Fruit fly (Drosophila melanogaster) whole organism, prepupa: ENCODE measurements around the gene CG9316.

ENCODE experiments used
- Blimp-1 ChIP-seq: fragments of 200-800 bp; sonication (Bioruptor generic); optimal IDR thresholded peaks from 3 replicates; lab custom pipeline; 2017; ENCODE audit warnings: missing biosample characterization, missing genetic modification characterization, mild to moderate bottlenecking, moderate library complexity, missing genetic modification reagents
- CG10631 ChIP-seq: fragments of 200-800 bp; sonication (Bioruptor generic); optimal IDR thresholded peaks from 2 replicates; lab custom pipeline; 2016; ENCODE audit warnings: missing biosample characterization, missing genetic modification characterization
- CG11294 ChIP-seq: fragments of 200-800 bp; sonication (Bioruptor generic); IDR thresholded peaks from 2 replicates; pipeline ENCODE4 v1.3.6; 2022; ENCODE audit warnings: missing biosample characterization, missing genetic modification characterization
- CG11762 ChIP-seq: fragments of 200-800 bp; sonication (Bioruptor generic); optimal IDR thresholded peaks from 3 replicates; lab custom pipeline; 2016; ENCODE audit warnings: missing biosample characterization, missing genetic modification characterization; ENCODE audit not compliant: insufficient read depth
- CG11902 ChIP-seq: fragments of 200-800 bp; sonication (Bioruptor generic); optimal IDR thresholded peaks from 3 replicates; lab custom pipeline; 2016; ENCODE audit warnings: missing biosample characterization, missing genetic modification characterization
- CG15336 ChIP-seq: fragments of 200-800 bp; sonication (Bioruptor generic); IDR thresholded peaks from 2 replicates; pipeline ENCODE4 v1.3.6; 2022; ENCODE audit warnings: missing biosample characterization, missing genetic modification characterization
- CG16779 ChIP-seq: fragments of 200-800 bp; sonication (Bioruptor generic); optimal IDR thresholded peaks from 3 replicates; lab custom pipeline; 2017; ENCODE audit warnings: missing biosample characterization, mild to moderate bottlenecking, missing genetic modification characterization
- CG3032 ChIP-seq: fragments of 200-800 bp; optimal IDR thresholded peaks from 2 replicates; lab custom pipeline; 2019; ENCODE audit warnings: missing biosample characterization, mild to moderate bottlenecking, missing genetic modification characterization, moderate library complexity
- CG32006 ChIP-seq: fragments of 200-800 bp; sonication (Bioruptor generic); optimal IDR thresholded peaks from 3 replicates; lab custom pipeline; 2017; ENCODE audit warnings: missing biosample characterization, mild to moderate bottlenecking, missing genetic modification characterization
- CG34406 ChIP-seq: fragments of 200-800 bp; sonication (Bioruptor generic); optimal IDR thresholded peaks from 3 replicates; lab custom pipeline; 2016; ENCODE audit warnings: missing biosample characterization, missing genetic modification characterization
- CG3919 ChIP-seq: fragments of 200-800 bp; sonication (Bioruptor generic); optimal IDR thresholded peaks from 3 replicates; lab custom pipeline; 2016; ENCODE audit warnings: missing biosample characterization, missing genetic modification characterization
- CG6163 ChIP-seq: fragments of 200-800 bp; sonication (Bioruptor generic); IDR thresholded peaks from 3 replicates; pipeline ENCODE4 v1.3.6; 2022; ENCODE audit warnings: missing biosample characterization, missing genetic modification characterization
- CG6276 ChIP-seq: fragments of 200-800 bp; sonication (Bioruptor generic); optimal IDR thresholded peaks from 2 replicates; lab custom pipeline; 2017; ENCODE audit warnings: missing biosample characterization, mild to moderate bottlenecking, missing genetic modification characterization
- CG6792 ChIP-seq: fragments of 200-800 bp; sonication (Bioruptor generic); optimal IDR thresholded peaks from 3 replicates; lab custom pipeline; 2016; ENCODE audit warnings: missing biosample characterization, missing genetic modification characterization
- CG6808 ChIP-seq: fragments of 200-800 bp; sonication (Bioruptor generic); optimal IDR thresholded peaks from 3 replicates; lab custom pipeline; 2017; ENCODE audit warnings: missing biosample characterization, missing genetic modification characterization, mild to moderate bottlenecking, moderate library complexity, missing genetic modification reagents
- CG6854 ChIP-seq: fragments of 200-800 bp; sonication (Bioruptor generic); optimal IDR thresholded peaks from 2 replicates; lab custom pipeline; 2017; ENCODE audit warnings: missing biosample characterization, mild to moderate bottlenecking, missing genetic modification characterization
- CG8119 ChIP-seq: fragments of 200-800 bp; sonication (Bioruptor generic); IDR thresholded peaks from 3 replicates; pipeline ENCODE4 v1.3.6; 2022; ENCODE audit warnings: missing biosample characterization, missing genetic modification characterization
- CG8632 ChIP-seq: fragments of 200-800 bp; sonication (Bioruptor generic); optimal IDR thresholded peaks from 3 replicates; lab custom pipeline; 2016; ENCODE audit warnings: missing biosample characterization, missing genetic modification characterization
- Eip75B ChIP-seq: fragments of 200-800 bp; sonication (Bioruptor generic); optimal IDR thresholded peaks from 3 replicates; lab custom pipeline; 2016; ENCODE audit warnings: missing biosample characterization, missing genetic modification characterization
- Eip78C ChIP-seq: fragments of 200-800 bp; sonication (Bioruptor generic); peaks from one replicate; lab custom pipeline; 2016; ENCODE audit warnings: missing biosample characterization, missing genetic modification characterization
- Eip93F ChIP-seq: fragments of 200-800 bp; sonication (Bioruptor generic); optimal IDR thresholded peaks from 2 replicates; lab custom pipeline; 2016; ENCODE audit warnings: missing biosample characterization, mild to moderate bottlenecking, missing genetic modification characterization
- Ets96B ChIP-seq: fragments of 200-800 bp; optimal IDR thresholded peaks from 2 replicates; lab custom pipeline; 2019; ENCODE audit warnings: missing biosample characterization, mild to moderate bottlenecking, missing genetic modification characterization, moderate library complexity
- Gug ChIP-seq: fragments of 200-800 bp; sonication (Bioruptor generic); IDR thresholded peaks from 2 replicates; pipeline ENCODE4 v1.3.6; 2022; ENCODE audit warnings: missing biosample characterization, missing genetic modification characterization
- Hr39 ChIP-seq: fragments of 200-800 bp; sonication (Bioruptor generic); optimal IDR thresholded peaks from 2 replicates; lab custom pipeline; 2016; ENCODE audit warnings: missing biosample characterization, missing genetic modification characterization
- Met ChIP-seq: fragments of 200-800 bp; sonication (Bioruptor generic); optimal IDR thresholded peaks from 3 replicates; lab custom pipeline; 2016; ENCODE audit warnings: missing biosample characterization, missing genetic modification characterization
- OdsH ChIP-seq: fragments of 200-800 bp; sonication (Bioruptor generic); optimal IDR thresholded peaks from 3 replicates; lab custom pipeline; 2016; ENCODE audit warnings: missing biosample characterization, missing genetic modification characterization
- Smox ChIP-seq: fragments of 200-800 bp; sonication (Bioruptor generic); optimal IDR thresholded peaks from 3 replicates; lab custom pipeline; 2016; ENCODE audit warnings: missing biosample characterization, missing genetic modification characterization
- Sox102F ChIP-seq: fragments of 200-800 bp; sonication (Bioruptor generic); optimal IDR thresholded peaks from 2 replicates; lab custom pipeline; 2016; ENCODE audit warnings: missing biosample characterization, mild to moderate bottlenecking, missing genetic modification characterization
- Sox14 ChIP-seq: fragments of 200-800 bp; sonication (Bioruptor generic); optimal IDR thresholded peaks from 3 replicates; lab custom pipeline; 2016; ENCODE audit warnings: missing biosample characterization, missing genetic modification characterization
- Sox15 ChIP-seq: fragments of 200-800 bp; sonication (Bioruptor generic); optimal IDR thresholded peaks from 3 replicates; lab custom pipeline; 2016; ENCODE audit warnings: missing biosample characterization, missing genetic modification characterization
- acj6 ChIP-seq: fragments of 200-800 bp; sonication (Bioruptor generic); optimal IDR thresholded peaks from 3 replicates; lab custom pipeline; 2016; ENCODE audit warnings: missing biosample characterization, missing genetic modification characterization
- cyc ChIP-seq: fragments of 200-800 bp; sonication (Bioruptor generic); optimal IDR thresholded peaks from 3 replicates; lab custom pipeline; 2016; ENCODE audit warnings: missing biosample characterization, missing genetic modification characterization
- dac ChIP-seq: fragments of 200-800 bp; sonication (Bioruptor generic); optimal IDR thresholded peaks from 2 replicates; lab custom pipeline; 2017; ENCODE audit warnings: missing biosample characterization, mild to moderate bottlenecking, missing genetic modification characterization
- eg ChIP-seq: fragments of 200-800 bp; sonication (Bioruptor generic); IDR thresholded peaks from 3 replicates; pipeline ENCODE4 v1.3.6; 2022; ENCODE audit warnings: missing biosample characterization, missing genetic modification characterization
- fkh ChIP-seq: fragments of 200-800 bp; sonication (Bioruptor generic); optimal IDR thresholded peaks from 3 replicates; lab custom pipeline; 2017; ENCODE audit warnings: missing biosample characterization, mild to moderate bottlenecking, missing genetic modification characterization, moderate library complexity
- lz ChIP-seq: fragments of 200-800 bp; sonication (Bioruptor generic); optimal IDR thresholded peaks from 3 replicates; lab custom pipeline; 2016; ENCODE audit warnings: missing biosample characterization, missing genetic modification characterization
- net ChIP-seq: fragments of 200-800 bp; sonication (Bioruptor generic); optimal IDR thresholded peaks from 3 replicates; lab custom pipeline; 2016; ENCODE audit warnings: missing biosample characterization, missing genetic modification characterization
- pdm3 ChIP-seq: fragments of 200-800 bp; sonication (Bioruptor generic); optimal IDR thresholded peaks from 3 replicates; lab custom pipeline; 2016; ENCODE audit warnings: missing biosample characterization, missing genetic modification characterization
- spab ChIP-seq: fragments of 200-800 bp; sonication (Bioruptor generic); optimal IDR thresholded peaks from 2 replicates; lab custom pipeline; 2017; ENCODE audit warnings: missing biosample characterization, mild to moderate bottlenecking, missing genetic modification characterization, missing genetic modification reagents
- ss ChIP-seq, 2 experiments: fragments of 200-800 bp; sonication (Bioruptor generic); optimal IDR thresholded peaks; 2 replicates in 1 of 2; 3 replicates in 1 of 2; lab custom pipeline; 2017 to 2018; ENCODE audit warnings: mild to moderate bottlenecking in 2 of 2, missing biosample characterization in 2 of 2, missing genetic modification characterization in 2 of 2, moderate library complexity in 1 of 2
- topi ChIP-seq: fragments of 200-800 bp; sonication (Bioruptor generic); optimal IDR thresholded peaks from 3 replicates; lab custom pipeline; 2016; ENCODE audit warnings: missing biosample characterization, missing genetic modification characterization
- vri ChIP-seq: fragments of 200-800 bp; sonication (Bioruptor generic); optimal IDR thresholded peaks from 3 replicates; lab custom pipeline; 2016; ENCODE audit warnings: missing biosample characterization, mild to moderate bottlenecking, missing genetic modification characterization

CG9316 gene

DNA sequence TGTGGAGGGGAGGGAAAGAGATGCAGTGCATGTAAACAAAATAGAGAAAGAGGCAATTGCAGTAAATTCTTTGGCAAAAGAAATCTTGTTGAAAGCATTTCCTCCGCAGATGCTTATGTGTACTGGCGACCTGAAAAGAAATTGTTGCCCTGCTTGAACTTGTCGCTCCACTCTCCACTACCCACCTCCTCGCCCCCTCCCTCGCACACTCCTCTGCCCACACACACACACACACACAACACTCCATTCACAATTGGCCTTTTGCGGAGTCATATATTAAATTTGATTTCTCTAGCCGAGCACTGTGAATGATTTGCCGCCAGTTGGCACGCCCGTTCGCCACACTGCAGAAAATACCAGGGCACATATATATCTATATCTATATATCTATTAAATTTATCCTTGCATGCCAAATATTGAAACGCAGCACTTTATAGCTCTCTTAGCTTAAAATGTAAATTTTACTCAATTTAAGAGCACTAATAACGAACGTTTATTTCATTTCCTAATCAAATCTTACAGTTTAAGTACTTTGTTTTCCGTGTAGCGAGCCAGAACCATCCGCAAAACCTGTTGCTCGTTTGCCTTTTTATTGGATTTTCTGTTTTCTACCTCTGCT, 32.6 kb upstream of the CG9316 start (continued):
- TF ChIP-seq CG10631, result peak; percentile 57
- peak; percentile 73 for TF ChIP-seq Ets96B
- peak; percentile 71 for TF ChIP-seq CG3032 (tag; lab: Kevin White, UChicago)
- peak; percentile 71 for TF ChIP-seq spab (GFP tag; lab: Kevin White, UChicago)
- TF ChIP-seq vri (GFP tag; lab: Kevin White, UChicago), result no peak
- TF ChIP-seq pdm3 (GFP tag; lab: Kevin White, UChicago), result peak; percentile 65
- peak; percentile 68 for TF ChIP-seq OdsH (GFP tag; lab: Kevin White, UChicago)
- TF ChIP-seq cyc, result peak; percentile 52
- TF ChIP-seq Gug (GFP tag; lab: Robert Waterston, UW), result peak; percentile 75
- no peak for TF ChIP-seq Smox (GFP tag; lab: Kevin White, UChicago)
- peak; percentile 66 for TF ChIP-seq CG11294 (GFP tag; lab: Robert Waterston, UW)
- TF ChIP-seq CG16779 (tag; lab: Kevin White, UChicago), result peak; percentile 11
- TF ChIP-seq lz, result peak; percentile 62
- TF ChIP-seq Met (GFP tag; lab: Kevin White, UChicago), result peak; percentile 68
- peak; percentile 69 for TF ChIP-seq Eip75B (GFP tag; lab: Kevin White, UChicago)
- TF ChIP-seq CG11902 (GFP tag; lab: Kevin White, UChicago), result no peak
- TF ChIP-seq Sox15 (GFP tag; lab: Kevin White, UChicago), result no peak
- peak; percentile 89 for TF ChIP-seq CG15336 (GFP tag; lab: Robert Waterston, UW)
- peak; percentile 29 for TF ChIP-seq CG6792
- TF ChIP-seq Blimp-1, result no peak
- peak; percentile 36 for TF ChIP-seq CG8632 (GFP tag; lab: Kevin White, UChicago)
- TF ChIP-seq Sox102F, result peak; percentile 39

- no peak for TF ChIP-seq CG3032 (tag; lab: Kevin White, UChicago)
- peak; percentile 17 for TF ChIP-seq lz
- no peak for TF ChIP-seq CG34406 (GFP tag; lab: Kevin White, UChicago)
- TF ChIP-seq CG6163 (GFP tag; lab: Robert Waterston, UW), result peak; percentile 28; the same call in 1 of the 3 replicates
- TF ChIP-seq vri (GFP tag; lab: Kevin White, UChicago), result peak; percentile 36
- TF ChIP-seq eg (GFP tag; lab: Robert Waterston, UW), result peak; percentile 84
- peak; percentile 3 for TF ChIP-seq Eip75B (GFP tag; lab: Kevin White, UChicago)
- TF ChIP-seq CG10631, result no peak
- TF ChIP-seq CG6792, result no peak
- peak; percentile 22 for TF ChIP-seq CG6808
- TF ChIP-seq CG6276 (GFP tag; lab: Kevin White, UChicago), result peak; percentile 75
- TF ChIP-seq fkh (GFP tag; lab: Kevin White, UChicago), result peak; percentile 69
- peak; percentile 20 for TF ChIP-seq topi
- peak; percentile 38 for TF ChIP-seq CG32006 (GFP tag; lab: Kevin White, UChicago)
- TF ChIP-seq Eip93F (GFP tag; lab: Kevin White, UChicago), result no peak
- peak; percentile 9 for TF ChIP-seq net (GFP tag; lab: Kevin White, UChicago)
- peak; percentile 56; the same call in 1 of the 3 replicates for TF ChIP-seq CG8119 (GFP tag; lab: Robert Waterston, UW)
- peak; percentile 24 for TF ChIP-seq CG6854
- TF ChIP-seq CG11294 (GFP tag; lab: Robert Waterston, UW), result 0 out of 2 replicates have a peak, but pooled peaks have one; percentile 28
- TF ChIP-seq acj6 (GFP tag; lab: Kevin White, UChicago), result no peak
- TF ChIP-seq CG3919, result peak; percentile 28
- TF ChIP-seq dac (GFP tag; lab: Kevin White, UChicago), result peak; percentile 30
- TF ChIP-seq Sox102F, result peak; percentile 5
- TF ChIP-seq Hr39 (GFP tag; lab: Kevin White, UChicago), result peak; percentile 2
- peak; percentile 57 for TF ChIP-seq Eip78C (GFP tag; lab: Kevin White, UChicago)
- TF ChIP-seq CG11762 (GFP tag; lab: Kevin White, UChicago), result no peak
- TF ChIP-seq CG15336 (GFP tag; lab: Robert Waterston, UW), result peak; percentile 55; the same call in 1 of the 2 replicates
- peak; percentile 2 to 4 for TF ChIP-seq ss (GFP tag; optimal IDR thresholded peaks at IDR 0.05; lab: Kevin White, UChicago)
- TF ChIP-seq Sox14, result peak; percentile 21
- TF ChIP-seq, all 60 proteins: peak for 22
These were observed 32.0 kb upstream of the CG9316 start for dm6 chr2L:20758188-20758846.
